Worm (Caenorhabditis elegans): ENCODE measurements around the gene basl-1.

The basl-1 gene

ce11 chrIII:5653692-5654105 lies 39.0 kb downstream of the basl-1 start (continued):
- no peak for TF ChIP-seq lin-40 (tag; optimal IDR thresholded peaks at IDR 0.05)
- no peak for TF ChIP-seq hlh-12 (tag; optimal IDR thresholded peaks at IDR 0.05)
- no peak for TF ChIP-seq let-607 (tag; optimal IDR thresholded peaks at IDR 0.05)
- no peak for TF ChIP-seq chd-7 (tag; optimal IDR thresholded peaks at IDR 0.05)
- TF ChIP-seq madf-3 (GFP tag; IDR thresholded peaks at IDR 0.05): 0 out of 2 replicates have a peak, but pooled peaks have one; percentile 31
- no peak for TF ChIP-seq cebp-2 (GFP tag; IDR thresholded peaks at IDR 0.05)
- TF ChIP-seq gei-17 (GFP tag; optimal IDR thresholded peaks at IDR 0.05): no peak
- TF ChIP-seq sea-2 (GFP tag; IDR thresholded peaks at IDR 0.05): no peak
- peak; percentile 24; the same call in 1 of the 2 replicates for TF ChIP-seq ekl-4 (GFP tag; IDR thresholded peaks at IDR 0.05)
- TF ChIP-seq rec-8 (tag; optimal IDR thresholded peaks at IDR 0.05): peak in 1 of 2 experiments; percentile 28
- TF ChIP-seq F55B11.4 (tag; optimal IDR thresholded peaks at IDR 0.05; ENCODE audit: borderline replicate concordance, insufficient read depth): no peak
- TF ChIP-seq bed-2 (GFP tag; IDR thresholded peaks at IDR 0.05): no peak
- TF ChIP-seq dox-1 (GFP tag; IDR thresholded peaks at IDR 0.05): peak; percentile 85; the same call in 1 of the 2 replicates
- TF ChIP-seq F22D6.2 (tag; optimal IDR thresholded peaks at IDR 0.05): no peak
- no peak for TF ChIP-seq ceh-58 (GFP tag; IDR thresholded peaks at IDR 0.05)
- no peak for TF ChIP-seq atf-7 (tag; optimal IDR thresholded peaks at IDR 0.05)
- no peak for TF ChIP-seq T07F8.4 (tag; optimal IDR thresholded peaks at IDR 0.05)
- no peak for TF ChIP-seq F57C9.4 (tag; optimal IDR thresholded peaks at IDR 0.05)
- TF ChIP-seq Y56A3A.18 (GFP tag; IDR thresholded peaks at IDR 0.05): no peak
- no peak for TF ChIP-seq akir-1 (GFP tag; optimal IDR thresholded peaks at IDR 0.05)
- TF ChIP-seq repo-1 (tag; optimal IDR thresholded peaks at IDR 0.05): peak; percentile 53
- no peak for TF ChIP-seq lsy-27 (tag; optimal IDR thresholded peaks at IDR 0.05; ENCODE audit: borderline replicate concordance, insufficient read depth)
- TF ChIP-seq hrde-1 (tag; optimal IDR thresholded peaks at IDR 0.05; ENCODE audit: borderline replicate concordance): peak; percentile 45
- TF ChIP-seq C17E4.6 (GFP tag; IDR thresholded peaks at IDR 0.05): 0 out of 2 replicates have a peak, but pooled peaks have one; percentile 9
- TF ChIP-seq snpc-3.4 (tag; optimal IDR thresholded peaks at IDR 0.05): peak; percentile 97
- TF ChIP-seq sdz-38 (tag; optimal IDR thresholded peaks at IDR 0.05): no peak
- TF ChIP-seq nfya-2 (GFP tag; IDR thresholded peaks at IDR 0.05): no peak
- no peak for TF ChIP-seq B0019.2 (GFP tag; conservative IDR thresholded peaks at IDR 0.05)
- peak; percentile 95 for TF ChIP-seq him-1 (tag; optimal IDR thresholded peaks at IDR 0.05)
- TF ChIP-seq lir-1 (GFP tag; conservative IDR thresholded peaks at IDR 0.05): no peak
- TF ChIP-seq F52B5.7 (tag; optimal IDR thresholded peaks at IDR 0.05): no peak
- TF ChIP-seq efl-1 (GFP tag; optimal IDR thresholded peaks at IDR 0.05): peak; percentile 34
- TF ChIP-seq egrh-3 (GFP tag; IDR thresholded peaks at IDR 0.05): no peak
- no peak for TF ChIP-seq mxl-1 (tag; optimal IDR thresholded peaks at IDR 0.05)
- TF ChIP-seq K11D2.4 (GFP tag; IDR thresholded peaks at IDR 0.05): no peak
- TF ChIP-seq nhr-80 (tag; optimal IDR thresholded peaks at IDR 0.05): no peak
- TF ChIP-seq hlh-26 (GFP tag; conservative IDR thresholded peaks at IDR 0.05): no peak
- TF ChIP-seq Y79H2A.3 (GFP tag; conservative IDR thresholded peaks at IDR 0.05): no peak
- TF ChIP-seq egl-18 (GFP tag; IDR thresholded peaks at IDR 0.05): no peak
- TF ChIP-seq attf-5 (GFP tag; optimal IDR thresholded peaks at IDR 0.05): no peak
- TF ChIP-seq ztf-3 (GFP tag; optimal IDR thresholded peaks at IDR 0.05): no peak

All from whole organism, young adult.